Worm (Caenorhabditis elegans) whole organism, L4 larva: ENCODE results near the gene Y73B6BL.288.

ENCODE experiments used
- ceh-82 ChIP-seq: sonication (generic microtip); optimal IDR thresholded peaks from 2 replicates; lab custom pipeline; 2017; ENCODE audit warnings: missing biosample characterization, missing genetic modification characterization
- duxl-1 ChIP-seq: sonication (generic microtip); optimal IDR thresholded peaks from 2 replicates; lab custom pipeline; 2016; ENCODE audit warnings: mild to moderate bottlenecking, missing genetic modification characterization, moderate library complexity, missing compliant biosample characterization; ENCODE audit not compliant: poor library complexity
- hif-1 ChIP-seq, 2 experiments: sonication (generic microtip); optimal IDR thresholded peaks; 2 replicates each; lab custom pipeline; 2016 to 2017; ENCODE audit warnings: missing compliant biosample characterization in 2 of 2, missing genetic modification characterization in 2 of 2, missing genetic modification reagents in 2 of 2, missing genotype in 2 of 2, mild to moderate bottlenecking in 1 of 2
- lin-15B ChIP-seq: fragments of 150-350 bp; sonication (generic microtip); optimal IDR thresholded peaks from 3 replicates; lab custom pipeline; 2014; ENCODE audit warnings: missing biosample characterization, missing genetic modification characterization
- nhr-11 ChIP-seq: fragments of 150-350 bp; optimal IDR thresholded peaks from 2 replicates; lab custom pipeline; 2014; ENCODE audit warnings: missing biosample characterization, missing genetic modification characterization
- spr-1 ChIP-seq: sonication (generic microtip); optimal IDR thresholded peaks from 2 replicates; lab custom pipeline; 2016; ENCODE audit warnings: mild to moderate bottlenecking, missing genetic modification characterization, missing compliant biosample characterization
- unc-130 ChIP-seq: sonication (generic microtip); optimal IDR thresholded peaks from 2 replicates; lab custom pipeline; 2016; ENCODE audit warnings: missing genetic modification reagents, missing genetic modification characterization, missing compliant biosample characterization
- zfp-2 ChIP-seq: sonication (generic microtip); optimal IDR thresholded peaks from 2 replicates; lab custom pipeline; 2016; ENCODE audit warnings: mild to moderate bottlenecking, missing genetic modification characterization, missing compliant biosample characterization

DNA sequence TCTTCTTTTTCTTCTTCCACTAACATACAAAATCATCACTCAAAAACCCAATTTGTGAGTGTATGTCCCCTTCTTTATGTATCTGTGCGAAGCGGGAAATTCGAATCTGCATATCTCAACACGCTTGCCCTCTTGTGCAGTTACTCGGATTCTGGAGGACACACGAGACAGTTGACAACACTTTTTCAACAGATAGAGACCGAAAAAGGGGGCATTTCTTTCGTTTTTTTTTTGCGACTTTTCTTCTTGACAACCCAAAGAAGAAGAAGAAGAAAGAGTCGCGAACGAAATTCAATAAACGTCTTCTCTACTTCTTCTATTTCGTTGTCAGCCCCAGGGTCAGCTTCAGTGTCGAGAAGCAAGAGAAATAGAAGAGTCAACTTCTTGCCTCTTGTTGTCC, 23.7 kb upstream of the Y73B6BL.288 start:
- TF ChIP-seq ceh-82 (tag; lab: Kevin White, UChicago): no peak
- no peak for TF ChIP-seq spr-1
- TF ChIP-seq hif-1 (tag; optimal IDR thresholded peaks at IDR 0.05; lab: Kevin White, UChicago): no peak
- no peak for TF ChIP-seq unc-130 (GFP tag; lab: Kevin White, UChicago)
- TF ChIP-seq nhr-11 (tag; lab: Kevin White, UChicago): no peak
- TF ChIP-seq duxl-1 (tag; lab: Kevin White, UChicago): no peak
- no peak for TF ChIP-seq lin-15B (tag; lab: Kevin White, UChicago)
- no peak for TF ChIP-seq zfp-2
